Worm (Caenorhabditis elegans): ENCODE results near the gene asp-2.

Gene asp-2

ce11 chrV:9165073-9165699, 37.7 kb upstream of the asp-2 start, which contains the start of gene col-10 (continued):
- TF ChIP-seq alr-1 (tag; optimal IDR thresholded peaks at IDR 0.05; ENCODE audit: borderline replicate concordance) = no peak
- TF ChIP-seq skn-1 (tag; optimal IDR thresholded peaks at IDR 0.05) = no peak
- no peak for TF ChIP-seq pqm-1 (tag; optimal IDR thresholded peaks at IDR 0.05)
- TF ChIP-seq nhr-19 (GFP tag; conservative IDR thresholded peaks at IDR 0.05) = peak; percentile 31; the same call in 1 of the 2 replicates
- TF ChIP-seq C04F5.9 (tag; optimal IDR thresholded peaks at IDR 0.05) = no peak

ce11 chrV:9166306-9166705, 36.6 kb upstream of the asp-2 start:
- no peak for TF ChIP-seq xbp-1 (tag; optimal IDR thresholded peaks at IDR 0.05)
- peak; percentile 33 for TF ChIP-seq nhr-90 (tag; optimal IDR thresholded peaks at IDR 0.05; ENCODE audit: poor library complexity)
- TF ChIP-seq lin-14 (GFP tag; optimal IDR thresholded peaks at IDR 0.05) = peak; percentile 84
- TF ChIP-seq nhr-84 (tag; optimal IDR thresholded peaks at IDR 0.05) = no peak
- TF ChIP-seq unc-62 (GFP tag; optimal IDR thresholded peaks at IDR 0.05) = no peak
- TF ChIP-seq ceh-82 (tag; optimal IDR thresholded peaks at IDR 0.05) = peak in 1 of 3 experiments; percentile 12
- no peak for TF ChIP-seq unc-98 (GFP tag; IDR thresholded peaks at IDR 0.05)
- TF ChIP-seq rnt-1 (tag; optimal IDR thresholded peaks at IDR 0.05) = peak; percentile 37
- no peak for TF ChIP-seq pqm-1 (tag; optimal IDR thresholded peaks at IDR 0.05)
- peak; percentile 46 for TF ChIP-seq nhr-71 (tag; optimal IDR thresholded peaks at IDR 0.05)
- TF ChIP-seq elt-3 (tag; optimal IDR thresholded peaks at IDR 0.05) = peak in 1 of 6 experiments; percentile 35
- no peak for TF ChIP-seq unc-30 (tag; optimal IDR thresholded peaks at IDR 0.05)
- peak; percentile 35 for TF ChIP-seq irx-1 (tag; optimal IDR thresholded peaks at IDR 0.05)
- TF ChIP-seq grh-1 (GFP tag; IDR thresholded peaks at IDR 0.05) = peak; percentile 34
- TF ChIP-seq pag-3 (tag; optimal IDR thresholded peaks at IDR 0.05; ENCODE audit: borderline replicate concordance, insufficient read depth) = no peak
- no peak for TF ChIP-seq Y116A8C.19 (tag; optimal IDR thresholded peaks at IDR 0.05; ENCODE audit: borderline replicate concordance)
- peak; percentile 89 for TF ChIP-seq nhr-85 (tag)
- no peak for TF ChIP-seq ztf-4 (tag; optimal IDR thresholded peaks at IDR 0.05)
- TF ChIP-seq vab-15 (tag; optimal IDR thresholded peaks at IDR 0.05) = no peak
- TF ChIP-seq tbx-2 (tag; optimal IDR thresholded peaks at IDR 0.05) = no peak
- no peak for TF ChIP-seq hlh-4 (tag; optimal IDR thresholded peaks at IDR 0.05)
- TF ChIP-seq C04F5.9 (tag; optimal IDR thresholded peaks at IDR 0.05) = no peak
- peak; percentile 32 for TF ChIP-seq mep-1 (tag; optimal IDR thresholded peaks at IDR 0.05)
- TF ChIP-seq fos-1 (tag; optimal IDR thresholded peaks at IDR 0.05) = no peak
- peak; percentile 22 for TF ChIP-seq blmp-1 (tag; optimal IDR thresholded peaks at IDR 0.05)
- TF ChIP-seq F16B12.6 (tag; optimal IDR thresholded peaks at IDR 0.05) = no peak
- peak; percentile 43 for TF ChIP-seq snu-23 (GFP tag; optimal IDR thresholded peaks at IDR 0.05)
- TF ChIP-seq ceh-8 (GFP tag; optimal IDR thresholded peaks at IDR 0.05) = no peak
- no peak for TF ChIP-seq sox-4 (tag; optimal IDR thresholded peaks at IDR 0.05)
- no peak for TF ChIP-seq lin-15B (tag; optimal IDR thresholded peaks at IDR 0.05)
- peak; percentile 12 for TF ChIP-seq C16A3.4 (tag; optimal IDR thresholded peaks at IDR 0.05)
- TF ChIP-seq lsy-2 (tag; optimal IDR thresholded peaks at IDR 0.05) = peak in 1 of 2 experiments; percentile 19
- TF ChIP-seq snpc-4 (tag; optimal IDR thresholded peaks at IDR 0.05) = no peak
- TF ChIP-seq fkh-8 (tag; optimal IDR thresholded peaks at IDR 0.05) = no peak
- no peak for TF ChIP-seq nhr-77 (tag; optimal IDR thresholded peaks at IDR 0.05)
- TF ChIP-seq fkh-4 (tag; optimal IDR thresholded peaks at IDR 0.05; ENCODE audit: borderline replicate concordance) = no peak
- TF ChIP-seq nhr-47 (tag; optimal IDR thresholded peaks at IDR 0.05) = peak; percentile 13
- peak; percentile 57 for TF ChIP-seq nhr-20 (tag; optimal IDR thresholded peaks at IDR 0.05)
- TF ChIP-seq tlp-1 (tag; optimal IDR thresholded peaks at IDR 0.05) = no peak
- no peak for TF ChIP-seq nhr-237 (tag; optimal IDR thresholded peaks at IDR 0.05)
- no peak for TF ChIP-seq swsn-7 (tag; optimal IDR thresholded peaks at IDR 0.05)
- no peak for TF ChIP-seq pax-3 (tag; optimal IDR thresholded peaks at IDR 0.05)
- TF ChIP-seq sptf-1 (tag; optimal IDR thresholded peaks at IDR 0.05) = no peak
- no peak for TF ChIP-seq dpl-1 (GFP tag; optimal IDR thresholded peaks at IDR 0.05)
- no peak for TF ChIP-seq lir-3 (tag; optimal IDR thresholded peaks at IDR 0.05; ENCODE audit: poor library complexity)

Data from whole organism, L1 larva.